Worm (Caenorhabditis elegans): Measurements from ENCODE around the gene Y48A6B.8.
"Not testable (repeated sequence)": the region's sequence is repeated elsewhere in the genome, so short reads cannot be mapped to it uniquely, and the experiment has no call there.

Gene Y48A6B.8

DNA sequence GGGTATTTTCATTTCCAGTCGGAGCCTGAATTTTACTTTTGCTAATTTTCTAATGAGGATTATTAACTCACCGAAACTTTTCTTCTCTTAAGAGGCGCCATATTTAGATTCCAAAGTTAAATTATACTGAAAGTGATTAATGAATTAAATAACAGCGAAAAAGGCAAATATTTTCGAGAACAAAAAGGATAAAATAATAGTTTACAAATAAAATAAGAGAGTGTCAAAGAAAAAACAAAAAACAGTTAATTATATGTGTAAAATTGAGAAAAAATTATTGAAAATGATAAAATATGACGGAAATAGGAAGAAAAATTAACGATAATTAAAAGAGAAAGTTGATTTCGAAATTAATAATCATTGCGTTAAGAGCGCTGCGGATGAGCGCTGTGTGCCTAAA lies at the start of gene Y48A6B.8:
Y48A6B.8 (minus strand) TSS at position 101 of the 400 bp plus-strand sequence.
- not testable (repeated sequence) for TF ChIP-seq ztf-7 (tag; optimal IDR thresholded peaks at IDR 0.05); ces-1 (GFP tag; optimal IDR thresholded peaks at IDR 0.05); tag-97 (GFP tag; IDR thresholded peaks at IDR 0.05)

DNA sequence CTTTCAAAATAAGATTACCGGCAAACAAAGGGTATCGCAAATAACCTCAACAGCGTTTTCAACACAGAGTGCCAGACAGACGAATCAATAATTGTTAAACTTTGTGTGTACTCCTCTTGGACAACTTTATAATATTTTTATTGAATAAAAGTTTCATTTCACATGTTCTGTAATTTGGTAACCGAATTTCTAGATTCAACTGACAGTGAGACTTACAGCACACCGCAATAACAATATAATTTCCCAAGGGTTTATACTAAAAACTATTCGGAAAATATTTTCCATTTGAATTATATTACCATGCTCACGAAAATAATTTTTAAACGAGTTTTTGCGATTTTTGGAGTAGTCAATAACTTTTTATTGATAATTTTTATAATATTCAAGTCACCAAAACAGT lies 48.2 kb upstream of the Y48A6B.8 start, which contains the start of gene str-246:
str-246 (plus strand) TSS at position 301 of the 400 bp plus-strand sequence.
- no peak for TF ChIP-seq nhr-76 (tag; optimal IDR thresholded peaks at IDR 0.05)

- TF ChIP-seq ces-1 (GFP tag; optimal IDR thresholded peaks at IDR 0.05) (no peak), mep-1 (tag; optimal IDR thresholded peaks at IDR 0.05) (no peak), jun-1 (tag; optimal IDR thresholded peaks at IDR 0.05) (no peak), aha-1 (tag) (peak; percentile 57), hmg-1.1 (GFP tag; IDR thresholded peaks at IDR 0.05) (no peak), nhr-10 (tag; optimal IDR thresholded peaks at IDR 0.05) (no peak), nhr-6 (tag; optimal IDR thresholded peaks at IDR 0.05) (no peak), mes-2 (tag; optimal IDR thresholded peaks at IDR 0.05; ENCODE audit: poor library complexity, severe bottlenecking) (no peak), ceh-28 (tag; optimal IDR thresholded peaks at IDR 0.05) (peak; percentile 65), F49E8.2 (tag; optimal IDR thresholded peaks at IDR 0.05; ENCODE audit: borderline replicate concordance) (no peak), R02D3.7 (tag; optimal IDR thresholded peaks at IDR 0.05) (no peak), spr-1 (tag; optimal IDR thresholded peaks at IDR 0.05) (no peak), D1046.2 (GFP tag; IDR thresholded peaks at IDR 0.05) (no peak), mdl-1 (tag; optimal IDR thresholded peaks at IDR 0.05) (no peak)
These were observed 47.5 kb upstream of the Y48A6B.8 start for ce11 chrIII:11076743-11077142.

- TF ChIP-seq aha-1 (tag), result peak; percentile 16
- no peak for TF ChIP-seq nhr-41 (GFP tag; IDR thresholded peaks at IDR 0.05)
- no peak for TF ChIP-seq Y105C5A.15 (GFP tag; IDR thresholded peaks at IDR 0.05)
These were observed 45.0 kb upstream of the Y48A6B.8 start, which contains the start of gene str-261 for ce11 chrIII:11074214-11074613. Gene str-261, plus strand, starts transcription at chrIII:11074514.

DNA sequence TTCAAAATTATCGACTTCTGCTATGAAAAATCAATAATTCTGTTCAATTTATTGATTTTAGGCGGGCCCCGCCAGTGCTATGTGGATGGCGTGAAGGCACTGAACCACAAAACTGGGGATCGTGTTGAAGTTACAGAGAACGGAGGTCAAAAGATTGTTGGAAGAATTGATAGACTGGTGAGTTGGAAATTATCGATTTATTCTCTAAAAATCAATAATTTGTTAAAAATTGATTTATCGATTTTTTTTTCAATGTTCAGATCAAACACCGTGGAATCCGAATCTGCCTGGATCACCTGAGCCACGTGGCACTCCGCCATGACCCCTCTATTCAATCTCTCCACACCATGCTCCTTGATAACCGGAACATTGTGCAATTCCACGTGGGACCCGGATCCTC lies 41.0 kb upstream of the Y48A6B.8 start:
- TF ChIP-seq ceh-28 (tag; optimal IDR thresholded peaks at IDR 0.05) (peak; percentile 93), Y105C5A.15 (GFP tag; IDR thresholded peaks at IDR 0.05) (no peak), pha-4 (GFP tag; IDR thresholded peaks at IDR 0.05) (no peak), pha-4 (tag; optimal IDR thresholded peaks at IDR 0.05) (no peak), php-3 (GFP tag; IDR thresholded peaks at IDR 0.05) (no peak), fkh-10 (GFP tag; optimal IDR thresholded peaks at IDR 0.05) (no peak)

DNA sequence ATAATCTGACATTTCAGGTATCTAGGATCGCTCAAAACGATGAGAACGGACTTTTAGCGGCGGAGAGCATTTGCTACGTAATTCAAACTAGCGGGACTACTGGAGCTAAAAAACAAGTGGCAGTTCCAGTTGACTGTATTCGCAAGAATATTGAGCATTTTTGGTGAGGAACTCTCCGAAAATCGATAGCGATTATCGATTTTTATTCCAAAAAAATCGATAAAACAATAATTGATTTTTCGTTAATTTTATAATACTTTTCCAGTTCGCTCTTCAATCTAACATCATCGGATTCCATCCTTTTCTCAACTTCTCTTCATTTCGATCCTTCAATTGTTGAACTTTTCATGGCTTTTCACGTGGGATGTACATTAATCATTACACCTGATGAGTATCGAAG lies 40.0 kb upstream of the Y48A6B.8 start:
- TF ChIP-seq ceh-28 (tag; optimal IDR thresholded peaks at IDR 0.05) (peak; percentile 92), ztf-11 (tag; optimal IDR thresholded peaks at IDR 0.05) (no peak)

ce11 chrIII:11068553-11068952 lies 39.3 kb upstream of the Y48A6B.8 start, which contains the start of gene W09D6.1:
Gene W09D6.1, plus strand, starts transcription at chrIII:11068853.
- TF ChIP-seq mxl-2 (GFP tag; conservative IDR thresholded peaks at IDR 0.05), result no peak
- no peak for TF ChIP-seq lin-1 (GFP tag; IDR thresholded peaks at IDR 0.05)
- no peak for TF ChIP-seq spr-3 (GFP tag; optimal IDR thresholded peaks at IDR 0.05)
- no peak for TF ChIP-seq tag-97 (GFP tag; IDR thresholded peaks at IDR 0.05)
- no peak for TF ChIP-seq spr-1 (tag; optimal IDR thresholded peaks at IDR 0.05)
- TF ChIP-seq lin-29 (GFP tag; IDR thresholded peaks at IDR 0.05), result no peak
- TF ChIP-seq F37D6.2 (tag; optimal IDR thresholded peaks at IDR 0.05), result no peak
